Worm (Caenorhabditis elegans) whole organism, L1 larva: ENCODE data around the gene hex-3.
A peak's percentile ranks its signal among the peaks of the same experiment; 100 is the strongest.

ENCODE experiments used
- C04F5.9 ChIP-seq: sonication (generic microtip); optimal IDR thresholded peaks from 2 replicates; lab custom pipeline; 2016; ENCODE audit warnings: missing genetic modification characterization, missing compliant biosample characterization
- C16A3.4 ChIP-seq: fragments of 150-350 bp; optimal IDR thresholded peaks from 2 replicates; lab custom pipeline; 2014; ENCODE audit warnings: missing biosample characterization, missing genetic modification characterization
- Y116A8C.19 ChIP-seq: sonication (generic microtip); optimal IDR thresholded peaks from 2 replicates; lab custom pipeline; 2016; ENCODE audit warnings: missing compliant biosample characterization, missing genetic modification characterization, borderline replicate concordance
- alr-1 ChIP-seq: fragments of 200-800 bp; sonication (Bioruptor generic); optimal IDR thresholded peaks from 2 replicates; lab custom pipeline; 2018; ENCODE audit warnings: borderline replicate concordance, mild to moderate bottlenecking, missing genetic modification characterization, missing compliant biosample characterization
- aly-2 ChIP-seq: fragments of 150-350 bp; optimal IDR thresholded peaks from 2 replicates; lab custom pipeline; 2014; ENCODE audit warnings: missing biosample characterization, missing genetic modification characterization
- ama-1 ChIP-seq: fragments of 150-350 bp; optimal IDR thresholded peaks from 2 replicates; lab custom pipeline; 2014
- ceh-8 ChIP-seq: fragments of 200-800 bp; sonication (Bioruptor generic); optimal IDR thresholded peaks from 2 replicates; lab custom pipeline; 2018; ENCODE audit warnings: mild to moderate bottlenecking, missing genetic modification characterization, moderate library complexity, missing compliant biosample characterization
- ceh-82 ChIP-seq, 3 experiments: fragments of 150-350 bp in 1 of 3; sonication (generic microtip) in 2 of 3; optimal IDR thresholded peaks; 2 replicates each; lab custom pipeline; 2014 to 2017; ENCODE audit warnings: missing biosample characterization in 3 of 3, missing genetic modification characterization in 3 of 3
- ces-1 ChIP-seq: fragments of 150-350 bp; optimal IDR thresholded peaks from 2 replicates; lab custom pipeline; 2014; ENCODE audit warnings: missing biosample characterization, missing genetic modification reagents, missing genetic modification characterization
- dpl-1 ChIP-seq, 3 experiments: fragments of 150-350 bp in 2 of 3; sonication (generic microtip) in 1 of 3; optimal IDR thresholded peaks; 2 replicates each; lab custom pipeline; 2014 to 2017; ENCODE audit warnings: missing biosample characterization in 3 of 3, missing genetic modification characterization in 3 of 3, missing genetic modification reagents in 3 of 3
- efl-1 ChIP-seq, 4 experiments: fragments of 150-350 bp; optimal IDR thresholded peaks in 3 of 4; peaks in 1 of 4; 1 replicate in 1 of 4; 2 replicates in 3 of 4; lab custom pipeline; 2014; ENCODE audit warnings: missing biosample characterization in 2 of 4, missing genetic modification characterization in 2 of 4, missing genetic modification reagents in 2 of 4
- efl-3 ChIP-seq: fragments of 200-800 bp; sonication (Bioruptor generic); optimal IDR thresholded peaks from 2 replicates; lab custom pipeline; 2018; ENCODE audit warnings: mild to moderate bottlenecking, missing genetic modification characterization, missing compliant biosample characterization
- egl-27 ChIP-seq, 2 experiments: fragments of 150-350 bp in 1 of 2; sonication (generic microtip); optimal IDR thresholded peaks; 3 replicates each; lab custom pipeline; 2017 to 2018; ENCODE audit warnings: missing biosample characterization in 2 of 2, missing genetic modification characterization in 2 of 2, missing genetic modification reagents in 2 of 2
- elt-2 ChIP-seq: sonication (generic microtip); optimal IDR thresholded peaks from 2 replicates; lab custom pipeline; 2016; ENCODE audit warnings: missing genetic modification characterization, mild to moderate bottlenecking, inconsistent platforms, missing compliant biosample characterization, missing genetic modification reagents
- elt-3 ChIP-seq, 6 experiments: fragments of 150-350 bp in 1 of 6; sonication (generic microtip); optimal IDR thresholded peaks; 2 replicates each; lab custom pipeline; 2017 to 2018; ENCODE audit warnings: missing biosample characterization in 6 of 6, missing genetic modification characterization in 6 of 6, inconsistent platforms in 1 of 6
- fkh-8 ChIP-seq: sonication (generic microtip); optimal IDR thresholded peaks from 2 replicates; lab custom pipeline; 2016; ENCODE audit warnings: mild to moderate bottlenecking, missing genetic modification characterization, missing compliant biosample characterization
- fos-1 ChIP-seq: fragments of 150-350 bp; optimal IDR thresholded peaks from 2 replicates; lab custom pipeline; 2014; ENCODE audit warnings: missing biosample characterization, missing genetic modification characterization
- hlh-17 ChIP-seq: fragments of 200-800 bp; sonication (Bioruptor generic); optimal IDR thresholded peaks from 2 replicates; lab custom pipeline; 2018; ENCODE audit warnings: missing genetic modification characterization, mild to moderate bottlenecking, missing compliant biosample characterization, moderate library complexity, borderline replicate concordance
- hpl-2 ChIP-seq: fragments of 150-350 bp; optimal IDR thresholded peaks from 2 replicates; lab custom pipeline; 2014; ENCODE audit warnings: missing biosample characterization, missing genetic modification reagents, missing genetic modification characterization
- irx-1 ChIP-seq: sonication (generic microtip); optimal IDR thresholded peaks from 2 replicates; lab custom pipeline; 2016; ENCODE audit warnings: missing genetic modification characterization, missing compliant biosample characterization
- lin-13 ChIP-seq: fragments of 150-350 bp; optimal IDR thresholded peaks from 2 replicates; lab custom pipeline; 2014; ENCODE audit warnings: missing biosample characterization, missing genetic modification reagents, missing genetic modification characterization
- lin-14 ChIP-seq: fragments of 200-800 bp; sonication (Bioruptor generic); optimal IDR thresholded peaks from 2 replicates; lab custom pipeline; 2018; ENCODE audit warnings: mild to moderate bottlenecking, missing genetic modification characterization, moderate library complexity, missing compliant biosample characterization
- lir-3 ChIP-seq: sonication (generic microtip); optimal IDR thresholded peaks from 2 replicates; lab custom pipeline; 2016; ENCODE audit warnings: mild to moderate bottlenecking, missing genetic modification characterization, moderate library complexity, missing compliant biosample characterization; ENCODE audit not compliant: poor library complexity
- lsy-2 ChIP-seq, 2 experiments: fragments of 150-350 bp; optimal IDR thresholded peaks; 2 replicates each; lab custom pipeline; 2014; ENCODE audit warnings: missing biosample characterization in 2 of 2, missing genetic modification characterization in 2 of 2
- mdl-1 ChIP-seq, 2 experiments: fragments of 150-350 bp; optimal IDR thresholded peaks; 2 replicates each; lab custom pipeline; 2014 to 2017; ENCODE audit warnings: missing biosample characterization in 2 of 2, missing genetic modification characterization in 2 of 2, inconsistent platforms in 1 of 2
- mef-2 ChIP-seq: fragments of 150-350 bp; optimal IDR thresholded peaks from 2 replicates; lab custom pipeline; 2014; ENCODE audit warnings: missing biosample characterization, missing genetic modification characterization
- mep-1 ChIP-seq: fragments of 150-350 bp; optimal IDR thresholded peaks from 2 replicates; lab custom pipeline; 2014; ENCODE audit warnings: missing biosample characterization, missing genetic modification characterization
- nhr-12 ChIP-seq: sonication (generic microtip); optimal IDR thresholded peaks from 2 replicates; lab custom pipeline; 2017; ENCODE audit warnings: missing biosample characterization, missing genetic modification characterization
- nhr-19 ChIP-seq: fragments of 200-800 bp; sonication (Bioruptor generic); conservative IDR thresholded peaks from 2 replicates; pipeline ENCODE4 v1.3.6; 2022; ENCODE audit warnings: missing genetic modification characterization, missing compliant biosample characterization
- nhr-20 ChIP-seq: sonication (generic microtip); optimal IDR thresholded peaks from 2 replicates; lab custom pipeline; 2016; ENCODE audit warnings: mild to moderate bottlenecking, missing genetic modification characterization, missing compliant biosample characterization
- nhr-237 ChIP-seq: fragments of 150-350 bp; optimal IDR thresholded peaks from 2 replicates; lab custom pipeline; 2014; ENCODE audit warnings: missing biosample characterization, missing genetic modification characterization
- nhr-28 ChIP-seq: fragments of 150-350 bp; optimal IDR thresholded peaks from 2 replicates; lab custom pipeline; 2014; ENCODE audit warnings: missing biosample characterization, missing genetic modification characterization
- nhr-47 ChIP-seq: sonication (generic microtip); optimal IDR thresholded peaks from 2 replicates; lab custom pipeline; 2016; ENCODE audit warnings: mild to moderate bottlenecking, missing genetic modification characterization, moderate library complexity, missing compliant biosample characterization
- nhr-71 ChIP-seq: sonication (generic microtip); optimal IDR thresholded peaks from 2 replicates; lab custom pipeline; 2016; ENCODE audit warnings: mild to moderate bottlenecking, missing genetic modification characterization, moderate library complexity, missing compliant biosample characterization
- nhr-85 ChIP-seq: sonication (generic microtip); peaks from one replicate; lab custom pipeline; 2016; ENCODE audit warnings: missing genetic modification characterization, inconsistent platforms, missing compliant biosample characterization
- nhr-90 ChIP-seq: sonication (generic microtip); optimal IDR thresholded peaks from 2 replicates; lab custom pipeline; 2016; ENCODE audit warnings: mild to moderate bottlenecking, missing genetic modification characterization, missing compliant biosample characterization; ENCODE audit not compliant: poor library complexity
- pag-3 ChIP-seq: sonication (generic microtip); optimal IDR thresholded peaks from 2 replicates; lab custom pipeline; 2017; ENCODE audit warnings: missing genetic modification characterization, mild to moderate bottlenecking, missing compliant biosample characterization, antibody characterized with exemption, borderline replicate concordance; ENCODE audit not compliant: insufficient read depth
- snu-23 ChIP-seq: sonication (generic microtip); optimal IDR thresholded peaks from 2 replicates; lab custom pipeline; 2016; ENCODE audit warnings: missing genetic modification characterization, missing compliant biosample characterization
- sptf-1 ChIP-seq: fragments of 150-350 bp; optimal IDR thresholded peaks from 2 replicates; lab custom pipeline; 2014; ENCODE audit warnings: missing biosample characterization, missing genetic modification characterization
- sup-37 ChIP-seq: fragments of 200-800 bp; sonication (Bioruptor generic); optimal IDR thresholded peaks from 2 replicates; lab custom pipeline; 2018; ENCODE audit warnings: mild to moderate bottlenecking, missing genetic modification characterization, missing compliant biosample characterization
- tbx-2 ChIP-seq: sonication (generic microtip); optimal IDR thresholded peaks from 2 replicates; lab custom pipeline; 2016; ENCODE audit warnings: missing genetic modification characterization, missing compliant biosample characterization
- tlp-1 ChIP-seq: fragments of 150-350 bp; optimal IDR thresholded peaks from 2 replicates; lab custom pipeline; 2014; ENCODE audit warnings: missing biosample characterization, missing genetic modification characterization
- unc-130 ChIP-seq: fragments of 150-350 bp; optimal IDR thresholded peaks from 2 replicates; lab custom pipeline; 2017; ENCODE audit warnings: missing biosample characterization, missing genetic modification characterization, inconsistent platforms
- unc-30 ChIP-seq: sonication (generic microtip); optimal IDR thresholded peaks from 2 replicates; lab custom pipeline; 2017; ENCODE audit warnings: missing biosample characterization, missing genetic modification characterization
- unc-62 ChIP-seq: fragments of 150-350 bp; optimal IDR thresholded peaks from 2 replicates; lab custom pipeline; 2014; ENCODE audit warnings: missing biosample characterization, missing genetic modification reagents, missing genetic modification characterization
- unc-86 ChIP-seq: sonication (generic microtip); optimal IDR thresholded peaks from 2 replicates; lab custom pipeline; 2016; ENCODE audit warnings: missing genetic modification characterization, missing compliant biosample characterization
- xbp-1 ChIP-seq: sonication (generic microtip); optimal IDR thresholded peaks from 2 replicates; lab custom pipeline; 2016; ENCODE audit warnings: missing genetic modification characterization, missing compliant biosample characterization
- ztf-11 ChIP-seq, 2 experiments: sonication (generic microtip); optimal IDR thresholded peaks; 2 replicates each; lab custom pipeline; 2016 to 2017; ENCODE audit warnings: missing genetic modification characterization in 2 of 2, missing biosample characterization in 1 of 2, missing compliant biosample characterization in 1 of 2

Gene hex-3

DNA sequence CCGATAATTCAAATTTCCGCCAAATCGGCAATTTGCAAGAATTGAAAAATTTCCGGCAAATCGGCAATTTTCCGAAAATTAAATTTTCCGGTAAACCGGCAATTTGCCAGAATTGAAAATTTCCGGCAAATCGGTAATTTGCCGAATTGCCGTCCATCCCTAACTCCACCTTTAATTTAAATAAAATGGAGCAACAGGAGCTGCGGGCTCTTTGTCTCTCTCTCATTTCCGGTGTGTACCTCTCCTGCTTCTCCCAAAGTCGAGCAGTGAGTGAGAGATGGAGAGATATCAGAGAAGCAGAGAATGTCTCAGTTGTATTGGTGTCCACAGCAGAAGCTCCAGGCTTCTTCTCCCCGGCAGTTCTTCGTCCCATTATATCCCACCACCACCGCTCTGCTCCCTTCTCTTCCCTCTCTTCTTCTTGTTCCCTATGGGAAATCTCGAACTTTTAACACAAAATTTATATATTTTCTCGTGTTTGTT lies 6.4 kb downstream of the hex-3 start, which contains the start of gene Y39A1C.1 (continued):
- TF ChIP-seq nhr-71 (tag; lab: Kevin White, UChicago) (peak; percentile 46), fos-1 (no peak), nhr-28 (tag; lab: Kevin White, UChicago) (no peak), nhr-20 (tag; lab: Kevin White, UChicago) (no peak), ceh-82 (tag; optimal IDR thresholded peaks at IDR 0.05; lab: Kevin White, UChicago) (peak in 2 of 3 experiments; percentile 9 to 29), ceh-8 (GFP tag; lab: Kevin White, UChicago) (no peak), nhr-19 (GFP tag; lab: Robert Waterston, UW) (peak; percentile 3; the same call in 1 of the 2 replicates), fkh-8 (tag; lab: Kevin White, UChicago) (peak; percentile 50), nhr-90 (no peak), snu-23 (GFP tag; lab: Kevin White, UChicago) (peak; percentile 26), nhr-47 (tag; lab: Kevin White, UChicago) (peak; percentile 14), nhr-237 (no peak), nhr-85 (no peak), efl-1 (optimal IDR thresholded peaks at IDR 0.05; lab: Kevin White, UChicago) (peak; percentile 14 to 18), efl-1 (GFP tag; optimal IDR thresholded peaks at IDR 0.05 in 1 of 2; lab: Kevin White, UChicago) (peak in 1 of 2 experiments; percentile 22), C04F5.9 (tag; lab: Kevin White, UChicago) (no peak), unc-130 (tag; lab: Kevin White, UChicago) (no peak), mef-2 (no peak)

DNA sequence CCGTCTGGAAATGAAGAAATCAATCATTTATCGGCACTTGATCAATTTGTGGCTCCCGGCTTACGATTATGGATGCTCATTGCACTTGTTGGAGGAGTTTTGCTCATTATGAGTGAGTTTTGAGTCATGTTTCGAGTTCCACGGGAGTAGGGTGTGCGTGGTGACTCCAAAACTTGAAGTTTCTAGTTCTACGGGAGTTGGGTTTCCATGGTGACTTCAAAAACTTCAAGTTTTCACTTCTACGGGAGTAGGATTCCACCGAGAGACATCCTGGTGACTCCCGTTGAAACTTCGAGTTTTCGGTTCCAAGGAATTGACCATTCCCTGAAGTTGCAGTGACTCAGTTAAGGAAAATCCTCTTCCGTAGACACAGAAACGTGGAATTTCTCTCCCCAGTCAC lies 7.8 kb downstream of the hex-3 start:
- TF ChIP-seq egl-27 (tag; optimal IDR thresholded peaks at IDR 0.05; lab: Kevin White, UChicago) = no peak
- TF ChIP-seq tlp-1 = no peak
- peak in 1 of 2 experiments; percentile 80 for TF ChIP-seq ztf-11 (tag; optimal IDR thresholded peaks at IDR 0.05; lab: Kevin White, UChicago)
- TF ChIP-seq ceh-8 (GFP tag; lab: Kevin White, UChicago) = no peak
- TF ChIP-seq sptf-1 (tag; lab: Kevin White, UChicago) = no peak
- no peak for TF ChIP-seq ama-1 (lab: Kevin White, UChicago)
- TF ChIP-seq nhr-47 (tag; lab: Kevin White, UChicago) = peak; percentile 51
- peak; percentile 19 for TF ChIP-seq Y116A8C.19 (tag; lab: Kevin White, UChicago)
- no peak for TF ChIP-seq hpl-2 (GFP tag; lab: Kevin White, UChicago)
- TF ChIP-seq ces-1 (GFP tag; lab: Kevin White, UChicago) = no peak
- no peak for TF ChIP-seq unc-130 (tag; lab: Kevin White, UChicago)
- TF ChIP-seq sup-37 = no peak
- no peak for TF ChIP-seq mep-1
- no peak for TF ChIP-seq dpl-1 (GFP tag; optimal IDR thresholded peaks at IDR 0.05; lab: Kevin White, UChicago)
- no peak for TF ChIP-seq hlh-17 (GFP tag; lab: Kevin White, UChicago)
- TF ChIP-seq C04F5.9 (tag; lab: Kevin White, UChicago) = no peak
- no peak for TF ChIP-seq nhr-237
- TF ChIP-seq C16A3.4 (tag; lab: Kevin White, UChicago) = no peak
- TF ChIP-seq snu-23 (GFP tag; lab: Kevin White, UChicago) = no peak
- TF ChIP-seq unc-30 = no peak
- TF ChIP-seq nhr-90 = peak; percentile 62
- peak; percentile 26 to 62 for TF ChIP-seq efl-1 (optimal IDR thresholded peaks at IDR 0.05; lab: Kevin White, UChicago)
- peak in 1 of 2 experiments; percentile 62 for TF ChIP-seq efl-1 (GFP tag; optimal IDR thresholded peaks at IDR 0.05 in 1 of 2; lab: Kevin White, UChicago)
- TF ChIP-seq irx-1 = no peak
- TF ChIP-seq lir-3 (tag; lab: Kevin White, UChicago) = peak; percentile 75
- TF ChIP-seq xbp-1 (tag; lab: Kevin White, UChicago) = peak; percentile 29
- no peak for TF ChIP-seq nhr-12 (tag; lab: Kevin White, UChicago)
- no peak for TF ChIP-seq pag-3 (tag; lab: Kevin White, UChicago)
- peak; percentile 26 for TF ChIP-seq alr-1 (tag; lab: Kevin White, UChicago)
- no peak for TF ChIP-seq elt-3 (tag; optimal IDR thresholded peaks at IDR 0.05; lab: Kevin White, UChicago)
- TF ChIP-seq tbx-2 (tag; lab: Kevin White, UChicago) = peak; percentile 49
- TF ChIP-seq elt-2 (tag; lab: Kevin White, UChicago) = peak; percentile 16
- no peak for TF ChIP-seq lsy-2 (tag; optimal IDR thresholded peaks at IDR 0.05; lab: Kevin White, UChicago)
- no peak for TF ChIP-seq lin-13 (GFP tag; lab: Kevin White, UChicago)
- no peak for TF ChIP-seq efl-3 (GFP tag; lab: Kevin White, UChicago)
- no peak for TF ChIP-seq mdl-1 (tag; optimal IDR thresholded peaks at IDR 0.05; lab: Kevin White, UChicago)
- no peak for TF ChIP-seq aly-2 (tag; lab: Kevin White, UChicago)
- peak; percentile 18 for TF ChIP-seq unc-86 (tag; lab: Kevin White, UChicago)
- no peak for TF ChIP-seq unc-62 (GFP tag; lab: Kevin White, UChicago)
- TF ChIP-seq lin-14 (GFP tag; lab: Kevin White, UChicago) = no peak
